Worm (Caenorhabditis elegans) whole organism, L4/young adult: ENCODE results near the gene cld-9.

Source experiments
- W03F9.2 ChIP-seq: fragments of 150-350 bp; optimal IDR thresholded peaks from 2 replicates; lab custom pipeline; 2014; ENCODE audit warnings: missing biosample characterization, missing genetic modification characterization
- dao-5 ChIP-seq: sonication (generic microtip); optimal IDR thresholded peaks from 2 replicates; lab custom pipeline; 2016; ENCODE audit warnings: missing genotype, missing genetic modification characterization, moderate library complexity, missing compliant biosample characterization
- him-1 ChIP-seq: sonication (generic microtip); optimal IDR thresholded peaks from 2 replicates; lab custom pipeline; 2016; ENCODE audit warnings: missing genotype, missing genetic modification reagents, missing genetic modification characterization, missing compliant biosample characterization

DNA sequence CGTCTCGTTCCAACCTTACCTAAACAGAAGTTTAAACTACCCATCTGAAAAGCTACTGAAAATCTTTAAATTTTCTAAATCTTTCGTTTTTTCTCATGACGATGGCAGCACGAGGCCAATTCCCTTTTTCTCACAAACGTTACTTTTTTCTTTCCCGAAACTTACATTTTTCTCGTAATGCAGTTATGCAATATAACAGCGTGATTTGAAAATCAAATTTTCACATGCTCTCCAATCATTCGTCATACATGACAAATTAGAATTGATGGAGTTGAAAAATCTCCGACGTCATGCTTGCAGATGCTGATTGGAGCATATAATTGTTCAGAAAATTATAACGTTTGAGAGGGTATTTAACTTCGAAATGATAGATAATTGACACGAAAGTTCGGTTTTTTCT is 12.0 kb upstream of the cld-9 start:
- TF ChIP-seq dao-5 (tag; lab: Kevin White, UChicago) (no peak), him-1 (no peak), W03F9.2 (tag; lab: Kevin White, UChicago) (no peak)
